Fruit fly (Drosophila melanogaster) whole organism, pupa: ENCODE results near the gene CG1143.

Experiments
- CG14655 ChIP-seq: fragments of 200-800 bp; sonication (Bioruptor generic); optimal IDR thresholded peaks from 3 replicates; lab custom pipeline; 2017; ENCODE audit warnings: mild to moderate bottlenecking, missing biosample characterization, missing genetic modification reagents, missing genetic modification characterization
- CG17806 ChIP-seq: fragments of 200-800 bp; sonication (Bioruptor generic); optimal IDR thresholded peaks from 2 replicates; lab custom pipeline; 2018; ENCODE audit warnings: missing biosample characterization, mild to moderate bottlenecking, missing genetic modification characterization, moderate library complexity
- CG4496 ChIP-seq: fragments of 200-800 bp; sonication (Bioruptor generic); IDR thresholded peaks from 3 replicates; pipeline ENCODE4 v1.3.6; 2022; ENCODE audit warnings: missing biosample characterization, missing genetic modification characterization
- CG8159 ChIP-seq: fragments of 200-800 bp; sonication (Bioruptor generic); optimal IDR thresholded peaks from 3 replicates; lab custom pipeline; 2018; ENCODE audit warnings: missing biosample characterization, mild to moderate bottlenecking, missing genetic modification characterization, moderate library complexity
- CG9948 ChIP-seq: fragments of 200-800 bp; sonication (Bioruptor generic); optimal IDR thresholded peaks from 2 replicates; lab custom pipeline; 2018; ENCODE audit warnings: missing biosample characterization, mild to moderate bottlenecking, missing genetic modification characterization, moderate library complexity
- D1 ChIP-seq: fragments of 200-800 bp; sonication (Bioruptor generic); optimal IDR thresholded peaks from 2 replicates; lab custom pipeline; 2018; ENCODE audit warnings: missing biosample characterization, mild to moderate bottlenecking, missing genetic modification characterization, moderate library complexity
- Ets98B ChIP-seq: fragments of 200-800 bp; sonication (Bioruptor generic); IDR thresholded peaks from 2 replicates; pipeline ENCODE4 v1.3.6; 2022; ENCODE audit warnings: missing biosample characterization, missing genetic modification characterization
- Pif1B ChIP-seq: fragments of 200-800 bp; sonication (Bioruptor generic); optimal IDR thresholded peaks from 3 replicates; lab custom pipeline; 2016; ENCODE audit warnings: missing biosample characterization, missing genetic modification characterization

DNA sequence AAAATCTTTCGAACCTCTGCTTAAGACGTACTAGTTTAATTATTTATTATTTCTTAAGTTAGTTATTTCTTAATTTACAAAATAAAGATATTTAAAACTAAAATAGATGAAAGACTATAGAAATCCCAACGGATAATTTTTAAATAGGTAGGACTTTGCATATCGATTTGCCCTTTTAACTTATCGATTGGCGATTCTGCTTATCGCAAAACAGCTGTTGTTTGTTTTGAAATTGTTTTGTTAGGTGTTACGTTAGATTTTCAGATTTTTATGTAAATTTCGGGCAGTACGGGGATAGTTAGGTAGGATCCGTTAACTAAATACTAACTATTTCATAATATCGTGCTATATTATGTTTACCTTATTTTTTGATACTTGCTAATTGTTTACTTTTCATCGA lies 45.0 kb upstream of the CG1143 start, which contains the start of gene CG16986:
- TF ChIP-seq CG8159 (no peak), CG4496 (GFP tag; lab: Robert Waterston, UW) (no peak), Pif1B (GFP tag; lab: Kevin White, UChicago) (no peak), D1 (no peak), CG14655 (GFP tag; lab: Kevin White, UChicago) (no peak), CG9948 (tag; lab: Kevin White, UChicago) (no peak), Ets98B (GFP tag; lab: Robert Waterston, UW) (no peak), CG17806 (no peak)
